Worm (Caenorhabditis elegans) whole organism, L3 larva: ENCODE data around the gene cyp-13A5.

Source experiments
- ceh-82 ChIP-seq: fragments of 150-350 bp; optimal IDR thresholded peaks from 2 replicates; lab custom pipeline; 2014; ENCODE audit warnings: missing biosample characterization, missing genetic modification characterization
- egl-5 ChIP-seq: fragments of 150-350 bp; optimal IDR thresholded peaks from 2 replicates; lab custom pipeline; 2017; ENCODE audit warnings: missing biosample characterization, missing genetic modification reagents, missing genetic modification characterization, inconsistent platforms
- elt-1 ChIP-seq: fragments of 150-350 bp; optimal IDR thresholded peaks from 2 replicates; lab custom pipeline; 2014; ENCODE audit warnings: missing biosample characterization, missing genetic modification characterization
- fkh-10 ChIP-seq: sonication (generic microtip); optimal IDR thresholded peaks from 2 replicates; lab custom pipeline; 2017; ENCODE audit warnings: missing biosample characterization, missing genetic modification reagents, missing genetic modification characterization
- nhr-11 ChIP-seq: fragments of 150-350 bp; optimal IDR thresholded peaks from 2 replicates; lab custom pipeline; 2014; ENCODE audit warnings: missing biosample characterization, missing genetic modification characterization
- tbx-2 ChIP-seq: sonication (generic microtip); optimal IDR thresholded peaks from 2 replicates; lab custom pipeline; 2016; ENCODE audit warnings: mild to moderate bottlenecking, missing genetic modification characterization, missing compliant biosample characterization

DNA sequence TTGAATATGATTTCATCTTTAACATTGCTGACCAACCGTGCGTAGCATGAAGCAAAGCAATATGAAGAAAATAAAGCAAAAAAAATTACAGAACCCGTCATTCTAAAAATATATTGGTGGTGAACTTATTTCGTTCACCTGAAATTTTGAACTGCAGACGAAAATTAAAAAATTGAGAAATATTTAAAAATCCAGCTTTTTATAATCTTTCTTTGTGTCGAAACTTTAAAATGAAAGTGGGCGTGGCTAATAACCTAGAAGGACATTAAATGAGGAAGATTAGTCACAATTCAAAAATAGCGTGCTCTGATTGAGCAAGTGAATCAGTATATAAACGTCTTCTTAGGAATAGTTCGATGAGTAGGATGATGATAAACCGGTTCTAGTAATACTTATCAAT is 49.3 kb upstream of the cyp-13A5 start, which contains the start of gene old-2:
- no peak for TF ChIP-seq nhr-11 (tag; lab: Kevin White, UChicago)
- no peak for TF ChIP-seq egl-5 (tag; lab: Kevin White, UChicago)
- TF ChIP-seq fkh-10 (GFP tag; lab: Kevin White, UChicago) = no peak
- no peak for TF ChIP-seq elt-1
- no peak for TF ChIP-seq tbx-2 (tag; lab: Kevin White, UChicago)
- TF ChIP-seq ceh-82 = no peak
